Fruit fly (Drosophila melanogaster) whole organism, embryonic: ENCODE measurements around the gene LIMK1.

Source experiments
- CG10209 ChIP-seq: fragments of 200-800 bp; sonication (Bioruptor generic); optimal IDR thresholded peaks from 3 replicates; lab custom pipeline; 2017; ENCODE audit warnings: missing biosample characterization, mild to moderate bottlenecking, missing genetic modification characterization, missing genetic modification reagents
- CG10959 ChIP-seq: fragments of 200-800 bp; sonication (Bioruptor generic); IDR thresholded peaks from 2 replicates; pipeline ENCODE4 v1.3.6; 2022; ENCODE audit warnings: missing biosample characterization, missing genetic modification characterization
- CG11695 ChIP-seq: fragments of 200-800 bp; sonication (Bioruptor generic); IDR thresholded peaks from 3 replicates; pipeline ENCODE4 v1.3.6; 2022; ENCODE audit warnings: missing biosample characterization, missing genetic modification characterization
- CG11723 ChIP-seq: fragments of 200-800 bp; sonication (Bioruptor generic); optimal IDR thresholded peaks from 2 replicates; lab custom pipeline; 2017; ENCODE audit warnings: missing biosample characterization, mild to moderate bottlenecking, missing genetic modification characterization
- CG12219 ChIP-seq: fragments of 200-800 bp; sonication (Bioruptor generic); optimal IDR thresholded peaks from 3 replicates; lab custom pipeline; 2018; ENCODE audit warnings: missing biosample characterization, mild to moderate bottlenecking, missing genetic modification characterization
- CG15479 ChIP-seq: fragments of 200-800 bp; sonication (Bioruptor generic); optimal IDR thresholded peaks from 3 replicates; lab custom pipeline; 2019; ENCODE audit warnings: missing biosample characterization, mild to moderate bottlenecking, missing genetic modification characterization, moderate library complexity
- CG18764 ChIP-seq: fragments of 200-800 bp; sonication (Bioruptor generic); optimal IDR thresholded peaks from 3 replicates; lab custom pipeline; 2016; ENCODE audit warnings: missing biosample characterization, missing genetic modification characterization
- CG2712 ChIP-seq: fragments of 200-800 bp; optimal IDR thresholded peaks from 3 replicates; lab custom pipeline; 2019; ENCODE audit warnings: missing biosample characterization, mild to moderate bottlenecking, missing genetic modification characterization, moderate library complexity
- CG32767 ChIP-seq: fragments of 200-800 bp; sonication (Bioruptor generic); IDR thresholded peaks from 2 replicates; pipeline ENCODE4 v1.3.6; 2022; ENCODE audit warnings: missing biosample characterization, missing genetic modification characterization
- CG3726 ChIP-seq: fragments of 200-800 bp; sonication (Bioruptor generic); IDR thresholded peaks from 3 replicates; pipeline ENCODE4, ENCODE4 v1.3.6; 2022; ENCODE audit warnings: missing biosample characterization, missing genetic modification characterization
- CG3847 ChIP-seq: fragments of 200-800 bp; sonication (Bioruptor generic); IDR thresholded peaks from 2 replicates; pipeline ENCODE4 v1.3.6; 2022; ENCODE audit warnings: missing biosample characterization, missing genetic modification characterization
- CG4424 ChIP-seq: fragments of 200-800 bp; sonication (Bioruptor generic); optimal IDR thresholded peaks from 3 replicates; lab custom pipeline; 2016; ENCODE audit warnings: missing biosample characterization, missing genetic modification characterization
- CG4854 ChIP-seq: fragments of 200-800 bp; sonication (Bioruptor generic); optimal IDR thresholded peaks from 2 replicates; lab custom pipeline; 2016; ENCODE audit warnings: missing biosample characterization, missing genetic modification characterization, inconsistent platforms
- CG9215 ChIP-seq: fragments of 200-800 bp; sonication (Bioruptor generic); IDR thresholded peaks from 2 replicates; pipeline ENCODE4 v1.3.6; 2022; ENCODE audit warnings: missing biosample characterization, missing genetic modification characterization
- CG9817 ChIP-seq: fragments of 200-800 bp; sonication (Bioruptor generic); optimal IDR thresholded peaks from 2 replicates; lab custom pipeline; 2018; ENCODE audit warnings: missing biosample characterization, mild to moderate bottlenecking, missing genetic modification characterization, moderate library complexity
- CG9876 ChIP-seq: fragments of 200-800 bp; sonication (Bioruptor generic); optimal IDR thresholded peaks from 2 replicates; lab custom pipeline; 2016; ENCODE audit warnings: missing biosample characterization, missing genetic modification characterization
- CTCF ChIP-seq: fragments of 200-800 bp; sonication (Bioruptor generic); optimal IDR thresholded peaks from 2 replicates; lab custom pipeline; 2017; ENCODE audit warnings: missing biosample characterization, mild to moderate bottlenecking, missing genetic modification characterization, moderate library complexity
- Deaf1 ChIP-seq: fragments of 200-800 bp; optimal IDR thresholded peaks from 3 replicates; lab custom pipeline; 2019; ENCODE audit warnings: missing biosample characterization, mild to moderate bottlenecking, missing genetic modification characterization, moderate library complexity
- Dref ChIP-seq: fragments of 200-800 bp; sonication (Bioruptor generic); IDR thresholded peaks from 2 replicates; pipeline ENCODE4 v1.3.6; 2022; ENCODE audit warnings: missing biosample characterization, missing genetic modification characterization
- HmgZ ChIP-seq: fragments of 200-800 bp; sonication (Bioruptor generic); optimal IDR thresholded peaks from 2 replicates; lab custom pipeline; 2018; ENCODE audit warnings: missing biosample characterization, mild to moderate bottlenecking, missing genetic modification characterization
- Hr3 ChIP-seq: fragments of 200-800 bp; sonication (Bioruptor generic); optimal IDR thresholded peaks from 3 replicates; lab custom pipeline; 2016; ENCODE audit warnings: missing biosample characterization, missing genetic modification characterization
- NFAT ChIP-seq: fragments of 200-800 bp; sonication (Bioruptor generic); IDR thresholded peaks from 2 replicates; pipeline ENCODE4 v1.3.6; 2022; ENCODE audit warnings: missing biosample characterization, missing genetic modification characterization
- Nf-YA ChIP-seq: fragments of 200-800 bp; sonication (Bioruptor generic); IDR thresholded peaks from 2 replicates; pipeline ENCODE4 v1.3.6; 2022; ENCODE audit warnings: missing biosample characterization, missing genetic modification characterization
- NfI ChIP-seq: fragments of 200-800 bp; sonication (Bioruptor generic); optimal IDR thresholded peaks from 3 replicates; lab custom pipeline; 2018; ENCODE audit warnings: missing biosample characterization, mild to moderate bottlenecking, missing genetic modification characterization, moderate library complexity
- Ptx1 ChIP-seq: fragments of 200-800 bp; sonication (Bioruptor generic); IDR thresholded peaks from 2 replicates; pipeline ENCODE4 v1.3.6; 2022; ENCODE audit warnings: missing biosample characterization, missing genetic modification characterization
- Sin3A ChIP-seq: fragments of >200 bp; optimal IDR thresholded peaks from 2 replicates; lab custom pipeline; 2018
- Sox102F ChIP-seq: fragments of 200-800 bp; sonication (Bioruptor generic); optimal IDR thresholded peaks from 2 replicates; lab custom pipeline; 2018; ENCODE audit warnings: missing biosample characterization, mild to moderate bottlenecking, missing genetic modification characterization, moderate library complexity
- Xrp1 ChIP-seq: fragments of 200-800 bp; sonication (Bioruptor generic); IDR thresholded peaks from 2 replicates; pipeline ENCODE4 v1.3.6; 2022; ENCODE audit warnings: missing biosample characterization, missing genetic modification characterization
- ara ChIP-seq: fragments of 200-800 bp; sonication (Bioruptor generic); IDR thresholded peaks from 2 replicates; pipeline ENCODE4 v1.3.6; 2022; ENCODE audit warnings: missing biosample characterization, missing genetic modification characterization
- cad ChIP-seq: fragments of >200 bp; optimal IDR thresholded peaks from 2 replicates; lab custom pipeline; 2017; ENCODE audit warnings: missing biosample characterization, missing genetic modification characterization
- cato ChIP-seq: fragments of 200-800 bp; sonication (Bioruptor generic); optimal IDR thresholded peaks from 2 replicates; lab custom pipeline; 2016; ENCODE audit warnings: missing biosample characterization, missing genetic modification characterization, borderline replicate concordance
- danr ChIP-seq: fragments of 200-800 bp; sonication (Bioruptor generic); IDR thresholded peaks from 2 replicates; pipeline ENCODE4 v1.3.6; 2022; ENCODE audit warnings: missing biosample characterization, missing genetic modification characterization
- dpn ChIP-seq, 2 experiments: fragments of 200-800 bp; sonication (Bioruptor generic); optimal IDR thresholded peaks; 3 replicates each; lab custom pipeline; 2016; ENCODE audit warnings: missing biosample characterization in 2 of 2, missing genetic modification characterization in 2 of 2
- dysf ChIP-seq: fragments of 200-800 bp; sonication (Bioruptor generic); IDR thresholded peaks from 3 replicates; pipeline ENCODE4 v1.3.6; 2022; ENCODE audit warnings: missing biosample characterization, missing genetic modification characterization
- en ChIP-seq: fragments of 200-800 bp; sonication (Bioruptor generic); optimal IDR thresholded peaks from 2 replicates; lab custom pipeline; 2016; ENCODE audit warnings: missing biosample characterization, missing genetic modification characterization
- eve ChIP-seq, 2 experiments: fragments of >200 bp; optimal IDR thresholded peaks; 2 replicates each; lab custom pipeline; 2017; ENCODE audit warnings: missing biosample characterization in 2 of 2, missing genetic modification characterization in 2 of 2
- fd96Cb ChIP-seq: fragments of 200-800 bp; sonication (Bioruptor generic); optimal IDR thresholded peaks from 2 replicates; lab custom pipeline; 2018; ENCODE audit warnings: missing biosample characterization, mild to moderate bottlenecking, missing genetic modification characterization, moderate library complexity
- gce ChIP-seq: fragments of 200-800 bp; sonication (Bioruptor generic); IDR thresholded peaks from 3 replicates; pipeline ENCODE4 v1.3.6; 2022; ENCODE audit warnings: missing biosample characterization, missing genetic modification characterization
- hkb ChIP-seq, 2 experiments: fragments of 200-800 bp in 1 of 2; fragments of >200 bp in 1 of 2; sonication (Bioruptor generic) in 1 of 2; IDR thresholded peaks in 1 of 2; optimal IDR thresholded peaks in 1 of 2; 2 replicates each; pipeline versions ENCODE4 v1.3.6 to Lab custom; 2017 to 2022; ENCODE audit warnings: missing biosample characterization in 1 of 2, missing genetic modification characterization in 1 of 2
- jigr1 ChIP-seq: fragments of 200-800 bp; sonication (Bioruptor generic); IDR thresholded peaks from 3 replicates; pipeline ENCODE4 v1.3.6; 2022; ENCODE audit warnings: missing biosample characterization, missing genetic modification characterization
- jing ChIP-seq: fragments of 200-800 bp; sonication (Bioruptor generic); optimal IDR thresholded peaks from 2 replicates; lab custom pipeline; 2018; ENCODE audit warnings: missing biosample characterization, mild to moderate bottlenecking, missing genetic modification characterization
- jumu ChIP-seq: fragments of 200-800 bp; sonication (Bioruptor generic); optimal IDR thresholded peaks from 3 replicates; lab custom pipeline; 2016; ENCODE audit warnings: missing biosample characterization, missing genetic modification characterization
- lbe ChIP-seq: fragments of 200-800 bp; sonication (Bioruptor generic); optimal IDR thresholded peaks from 2 replicates; lab custom pipeline; 2016; ENCODE audit warnings: missing biosample characterization, mild to moderate bottlenecking, missing genetic modification characterization
- lmd ChIP-seq: fragments of 200-800 bp; sonication (Bioruptor generic); IDR thresholded peaks from 2 replicates; pipeline ENCODE4 v1.3.6; 2022; ENCODE audit warnings: missing biosample characterization, missing genetic modification characterization
- mirr ChIP-seq: fragments of 200-800 bp; sonication (Bioruptor generic); optimal IDR thresholded peaks from 3 replicates; lab custom pipeline; 2018; ENCODE audit warnings: missing biosample characterization, mild to moderate bottlenecking, missing genetic modification characterization
- nmo ChIP-seq: fragments of 200-800 bp; sonication (Bioruptor generic); optimal IDR thresholded peaks from 2 replicates; lab custom pipeline; 2018; ENCODE audit warnings: missing biosample characterization, mild to moderate bottlenecking, missing genetic modification characterization, moderate library complexity
- sd ChIP-seq: fragments of 200-800 bp; sonication (Bioruptor generic); optimal IDR thresholded peaks from 3 replicates; lab custom pipeline; 2018; ENCODE audit warnings: missing biosample characterization, mild to moderate bottlenecking, missing genetic modification characterization, moderate library complexity
- slbo ChIP-seq: fragments of 200-800 bp; sonication (Bioruptor generic); IDR thresholded peaks from 2 replicates; pipeline ENCODE4 v1.3.6; 2022; ENCODE audit warnings: missing biosample characterization, missing genetic modification characterization
- sqz ChIP-seq: fragments of 200-800 bp; sonication (Bioruptor generic); optimal IDR thresholded peaks from 3 replicates; lab custom pipeline; 2018; ENCODE audit warnings: missing biosample characterization, mild to moderate bottlenecking, missing genetic modification characterization
- tio ChIP-seq: fragments of 200-800 bp; sonication (Bioruptor generic); optimal IDR thresholded peaks from 2 replicates; lab custom pipeline; 2017; ENCODE audit warnings: missing biosample characterization, missing genetic modification characterization, inconsistent platforms
- zfh1 ChIP-seq: fragments of 200-800 bp; sonication (Bioruptor generic); IDR thresholded peaks from 3 replicates; pipeline ENCODE4 v1.3.6; 2022; ENCODE audit warnings: missing biosample characterization, missing genetic modification characterization

The LIMK1 gene

dm6 chrX:12631317-12632156 is 39.5 kb upstream of the LIMK1 start, which contains the start of gene Tomosyn (continued):
- TF ChIP-seq CG3726 (no peak), lmd (peak; percentile 39; the same call in 1 of the 2 replicates), CG2712 (peak; percentile 64), gce (GFP tag; lab: Robert Waterston, UW) (no peak), Sin3A (lab: Kevin White, UChicago) (no peak), NFAT (GFP tag; lab: Robert Waterston, UW) (no peak), NfI (peak; percentile 7), en (GFP tag; lab: Kevin White, UChicago) (no peak), danr (GFP tag; lab: Robert Waterston, UW) (no peak), jing (no peak), CG32767 (GFP tag; lab: Robert Waterston, UW) (no peak), nmo (GFP tag; lab: Kevin White, UChicago) (peak; percentile 49), cad (GFP tag; lab: Kevin White, UChicago) (no peak), Xrp1 (GFP tag; lab: Robert Waterston, UW) (peak; percentile 27; the same call in 1 of the 2 replicates), Ptx1 (GFP tag; lab: Robert Waterston, UW) (peak; percentile 23; the same call in 1 of the 2 replicates), CG9876 (GFP tag; lab: Kevin White, UChicago) (no peak), Nf-YA (GFP tag; lab: Robert Waterston, UW) (no peak), dysf (no peak), CG4854 (peak; percentile 22), CTCF (peak; percentile 3), jumu (GFP tag; lab: Kevin White, UChicago) (peak; percentile 16), dpn (GFP tag; optimal IDR thresholded peaks at IDR 0.05; lab: Kevin White, UChicago) (peak; percentile 10 to 39), CG10209 (GFP tag; lab: Kevin White, UChicago) (no peak), jigr1 (no peak), tio (GFP tag; lab: Kevin White, UChicago) (no peak)

dm6 chrX:12629564-12629963 is 37.6 kb upstream of the LIMK1 start, which contains the start of the genes Aven and CG2540:
Gene Aven, minus strand, starts transcription at chrX:12629640.
Gene CG2540, plus strand, starts transcription at chrX:12629878.
- TF ChIP-seq slbo (GFP tag; lab: Robert Waterston, UW) = peak; percentile 67
- peak; percentile 86 for TF ChIP-seq CG3847
- peak; percentile 32 for TF ChIP-seq mirr (GFP tag; lab: Kevin White, UChicago)
- TF ChIP-seq CG18764 (GFP tag; lab: Kevin White, UChicago) = peak; percentile 55
- peak; percentile 62 for TF ChIP-seq sqz (GFP tag; lab: Kevin White, UChicago)
- no peak for TF ChIP-seq hkb (optimal IDR thresholded peaks at IDR 0.05; lab: Kevin White, UChicago)
- peak; percentile 77 for TF ChIP-seq hkb (GFP tag; IDR thresholded peaks at IDR 0.05; lab: Robert Waterston, UW)
- peak; percentile 67 for TF ChIP-seq CG11723
- TF ChIP-seq CG9817 (tag; lab: Kevin White, UChicago) = peak; percentile 79
- peak; percentile 72 for TF ChIP-seq Deaf1 (tag; lab: Kevin White, UChicago)
- peak; percentile 58 for TF ChIP-seq sd
- peak; percentile 67 for TF ChIP-seq lbe (GFP tag; lab: Kevin White, UChicago)
- peak; percentile 31; the same call in 1 of the 2 replicates for TF ChIP-seq CG10959
- TF ChIP-seq eve (GFP tag; optimal IDR thresholded peaks at IDR 0.05; lab: Kevin White, UChicago) = no peak
- peak; percentile 79 for TF ChIP-seq CG11695 (GFP tag; lab: Robert Waterston, UW)
- peak; percentile 85 for TF ChIP-seq NfI
- 0 out of 3 replicates have a peak, but pooled peaks have one; percentile 22 for TF ChIP-seq zfh1 (GFP tag; lab: Robert Waterston, UW)
- TF ChIP-seq CG12219 (GFP tag; lab: Kevin White, UChicago) = peak; percentile 44
- TF ChIP-seq fd96Cb (tag; lab: Kevin White, UChicago) = peak; percentile 70
- TF ChIP-seq CG15479 = peak; percentile 7
- peak; percentile 23; the same call in 1 of the 2 replicates for TF ChIP-seq danr (GFP tag; lab: Robert Waterston, UW)
- TF ChIP-seq ara = peak; percentile 68
- TF ChIP-seq cato (GFP tag; lab: Kevin White, UChicago) = peak; percentile 22
- peak; percentile 83 for TF ChIP-seq Sox102F
- peak; percentile 50 for TF ChIP-seq Dref (GFP tag; lab: Robert Waterston, UW)
- peak; percentile 67 for TF ChIP-seq HmgZ (tag; lab: Kevin White, UChicago)
- TF ChIP-seq CG4424 = peak; percentile 72
- peak; percentile 78 for TF ChIP-seq Hr3
- peak; percentile 49 for TF ChIP-seq CG9215 (GFP tag; lab: Robert Waterston, UW)
